Worm (Caenorhabditis elegans): ENCODE measurements around the gene tomm-40.

DNA sequence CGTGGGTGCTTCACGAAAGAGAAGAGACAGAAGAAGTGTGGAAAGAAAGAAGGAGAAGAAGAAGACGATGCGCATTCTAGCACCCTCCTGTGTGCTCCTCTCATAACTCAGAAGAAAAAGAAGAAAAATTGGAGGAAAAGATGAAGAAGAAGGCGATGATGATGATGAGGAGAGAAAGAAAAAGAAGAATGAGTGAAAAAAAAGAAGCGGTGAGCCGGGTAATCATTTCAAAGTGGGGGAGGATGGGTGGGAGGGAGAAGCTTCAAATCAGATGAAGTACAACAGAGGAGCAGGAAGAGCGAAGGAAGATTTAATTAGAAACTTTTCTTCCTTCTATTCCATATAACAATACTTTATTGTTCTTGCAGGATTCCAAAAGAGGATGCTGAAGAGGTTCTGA, 37.3 kb upstream of the tomm-40 start:
- TF ChIP-seq hnd-1 (tag; optimal IDR thresholded peaks at IDR 0.05) (no peak), scrt-1 (GFP tag; IDR thresholded peaks at IDR 0.05) (no peak), aly-1 (tag; optimal IDR thresholded peaks at IDR 0.05) (no peak), ama-1 (optimal IDR thresholded peaks at IDR 0.05) (no peak), hmbx-1 (tag; optimal IDR thresholded peaks at IDR 0.05) (no peak), ets-7 (tag; optimal IDR thresholded peaks at IDR 0.05) (no peak), hmg-4 (GFP tag; optimal IDR thresholded peaks at IDR 0.05) (no peak), tra-4 (tag; optimal IDR thresholded peaks at IDR 0.05) (no peak), B0310.2 (tag; optimal IDR thresholded peaks at IDR 0.05) (no peak), ceh-36 (tag; optimal IDR thresholded peaks at IDR 0.05) (no peak), flt-1 (GFP tag; IDR thresholded peaks at IDR 0.05) (no peak), sea-1 (GFP tag; conservative IDR thresholded peaks at IDR 0.05) (no peak), F13C5.2 (tag; optimal IDR thresholded peaks at IDR 0.05) (no peak), tbx-11 (GFP tag; IDR thresholded peaks at IDR 0.05) (no peak)

Data from whole organism, early embryonic.